Fruit fly (Drosophila melanogaster): ENCODE measurements around the gene Nup37.

The Nup37 gene

DNA sequence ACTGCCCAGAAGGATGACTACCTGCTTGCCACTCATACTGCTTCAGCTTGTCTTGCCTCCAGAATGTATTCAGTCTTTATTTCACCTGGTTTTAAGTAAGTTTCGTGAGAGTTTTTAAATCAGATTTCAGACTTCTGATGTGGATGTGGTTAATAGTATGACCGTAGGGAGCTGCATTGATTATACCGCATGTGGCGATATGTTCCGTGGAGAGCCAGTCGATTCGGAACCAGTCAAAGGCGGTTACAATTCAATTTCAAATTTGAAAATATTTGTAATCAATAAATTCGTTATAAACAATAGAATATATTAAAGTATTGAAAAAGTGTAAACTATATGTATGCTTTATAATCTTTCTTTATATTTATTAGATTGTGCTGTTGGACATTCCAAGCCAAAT is 12.1 kb upstream of the Nup37 start, which contains the start of gene Sil1:
TSS of gene Sil1 (minus strand) at position 168 of the 400 bp plus-strand sequence.
- TF ChIP-seq tj (GFP tag; optimal IDR thresholded peaks at IDR 0.05), result no peak
- no peak for TF ChIP-seq bab1 (GFP tag; optimal IDR thresholded peaks at IDR 0.05)
- no peak for TF ChIP-seq CG11617 (GFP tag; optimal IDR thresholded peaks at IDR 0.05)
- TF ChIP-seq Hr96 (GFP tag; optimal IDR thresholded peaks at IDR 0.05), result no peak
- TF ChIP-seq toe (GFP tag; optimal IDR thresholded peaks at IDR 0.05), result no peak
- TF ChIP-seq CG1620 (GFP tag; optimal IDR thresholded peaks at IDR 0.05), result no peak
- TF ChIP-seq cic (GFP tag; optimal IDR thresholded peaks at IDR 0.05), result no peak

DNA sequence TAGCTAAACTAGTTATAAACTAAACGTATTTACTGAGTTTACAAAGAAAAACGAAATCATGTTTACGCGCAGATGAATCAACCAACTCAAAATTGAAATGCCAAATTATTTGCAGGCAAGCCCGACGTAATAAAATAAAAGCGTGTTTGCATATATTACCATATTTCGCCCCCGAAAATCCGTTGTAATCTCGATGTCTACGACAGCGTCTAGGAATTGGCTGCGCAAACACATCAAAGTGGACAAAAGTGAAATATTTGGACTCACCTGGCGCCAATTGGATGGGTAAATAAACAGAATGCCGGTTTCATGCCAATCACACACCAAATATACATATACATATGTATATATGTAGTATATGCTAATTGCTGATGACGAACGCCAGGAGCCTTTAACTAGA is 11.3 kb upstream of the Nup37 start:
- TF ChIP-seq CG7045 (GFP tag; optimal IDR thresholded peaks at IDR 0.05) (no peak), CG33017 (tag; optimal IDR thresholded peaks at IDR 0.05) (no peak), bab1 (GFP tag; optimal IDR thresholded peaks at IDR 0.05) (no peak), CG7101 (tag; optimal IDR thresholded peaks at IDR 0.05) (no peak), tj (GFP tag; optimal IDR thresholded peaks at IDR 0.05) (no peak), toe (GFP tag; optimal IDR thresholded peaks at IDR 0.05) (no peak)

DNA sequence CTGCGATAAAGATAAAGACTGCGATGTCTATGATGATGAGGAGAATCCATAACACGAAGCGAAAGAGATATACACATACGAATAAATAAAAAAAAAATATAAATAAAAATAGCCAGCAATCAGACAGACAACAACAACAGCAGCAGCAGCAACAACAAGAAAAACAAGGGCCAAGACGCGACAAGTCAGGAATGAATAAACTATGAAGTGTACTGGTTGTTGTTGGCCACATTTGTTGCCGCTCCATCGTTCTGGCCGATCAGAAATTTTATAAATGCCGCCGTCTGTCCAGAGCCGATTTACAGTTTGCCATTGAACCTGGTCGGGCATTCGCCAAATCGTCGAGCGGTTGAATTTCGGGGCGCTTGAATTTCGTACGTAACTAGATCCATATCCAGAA is 10.1 kb upstream of the Nup37 start, which contains the start of gene Jhbp7:
TSS of gene Jhbp7 (plus strand) at position 301 of the 400 bp plus-strand sequence.
- TF ChIP-seq tj (GFP tag; optimal IDR thresholded peaks at IDR 0.05) (no peak), cnc (optimal IDR thresholded peaks at IDR 0.05) (no peak), Hr96 (GFP tag; optimal IDR thresholded peaks at IDR 0.05) (no peak), CG14711 (tag; optimal IDR thresholded peaks at IDR 0.05) (no peak)

DNA sequence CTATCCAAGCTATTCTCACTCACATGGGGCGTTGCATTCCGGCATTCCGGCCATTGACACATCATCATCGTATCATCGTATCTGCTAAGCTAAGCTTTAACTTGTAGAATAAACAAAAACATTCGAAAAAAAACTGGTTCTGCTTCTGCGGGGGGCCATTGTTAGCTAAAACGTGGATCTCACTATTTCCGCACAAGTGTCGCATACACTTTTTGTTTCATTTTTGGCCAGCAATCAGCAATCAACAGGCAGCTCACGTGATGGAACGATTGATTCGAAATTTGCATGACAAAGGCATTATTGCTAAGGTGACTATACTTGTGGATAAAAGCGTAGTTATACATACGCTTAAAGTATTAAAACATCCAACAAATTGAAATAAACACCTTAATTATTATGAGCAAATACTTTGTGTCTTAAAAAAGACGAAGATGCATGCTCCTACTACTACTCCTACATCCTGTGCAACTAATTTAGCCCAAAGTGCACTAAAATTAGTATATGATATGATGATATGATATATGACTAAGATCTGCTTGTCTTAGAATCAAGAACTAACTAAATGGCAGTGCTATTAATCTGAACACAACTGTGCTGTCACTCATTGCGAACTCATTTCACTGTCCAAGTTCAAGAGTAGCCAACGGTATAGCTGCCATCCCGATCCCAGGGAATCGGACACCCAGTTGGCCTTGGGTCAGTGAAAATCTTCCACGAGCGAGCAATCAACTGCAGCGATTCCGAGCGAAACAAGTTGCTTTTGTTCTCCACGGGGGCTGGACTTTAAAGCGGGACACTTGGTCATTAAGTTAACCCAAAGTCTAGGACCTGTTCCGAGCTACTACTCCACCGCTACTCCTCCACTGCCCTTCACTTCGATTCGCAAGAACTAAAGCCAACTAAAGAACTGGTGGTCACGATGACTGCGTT is 8.4 kb upstream of the Nup37 start:
- TF ChIP-seq kay (GFP tag; ENCODE audit: borderline replicate concordance) (no peak), toe (GFP tag; optimal IDR thresholded peaks at IDR 0.05) (no peak), Hr96 (GFP tag; optimal IDR thresholded peaks at IDR 0.05) (no peak), CG5204 (GFP tag; optimal IDR thresholded peaks at IDR 0.05) (no peak), pad (GFP tag; optimal IDR thresholded peaks at IDR 0.05) (no peak), CG12768 (GFP tag; optimal IDR thresholded peaks at IDR 0.05) (no peak), Mnt (GFP tag; optimal IDR thresholded peaks at IDR 0.05) (no peak), bab1 (GFP tag; optimal IDR thresholded peaks at IDR 0.05) (no peak), tj (GFP tag; optimal IDR thresholded peaks at IDR 0.05) (no peak), Crg-1 (GFP tag; optimal IDR thresholded peaks at IDR 0.05) (no peak), cic (GFP tag; optimal IDR thresholded peaks at IDR 0.05) (no peak), cnc (optimal IDR thresholded peaks at IDR 0.05) (no peak), ovo (GFP tag; optimal IDR thresholded peaks at IDR 0.05) (no peak), CG33017 (tag; optimal IDR thresholded peaks at IDR 0.05) (no peak), CG7045 (GFP tag; optimal IDR thresholded peaks at IDR 0.05) (no peak), CG1620 (GFP tag; optimal IDR thresholded peaks at IDR 0.05) (no peak), Clk (GFP tag; optimal IDR thresholded peaks at IDR 0.05) (no peak), CG14711 (tag; optimal IDR thresholded peaks at IDR 0.05) (no peak)

DNA sequence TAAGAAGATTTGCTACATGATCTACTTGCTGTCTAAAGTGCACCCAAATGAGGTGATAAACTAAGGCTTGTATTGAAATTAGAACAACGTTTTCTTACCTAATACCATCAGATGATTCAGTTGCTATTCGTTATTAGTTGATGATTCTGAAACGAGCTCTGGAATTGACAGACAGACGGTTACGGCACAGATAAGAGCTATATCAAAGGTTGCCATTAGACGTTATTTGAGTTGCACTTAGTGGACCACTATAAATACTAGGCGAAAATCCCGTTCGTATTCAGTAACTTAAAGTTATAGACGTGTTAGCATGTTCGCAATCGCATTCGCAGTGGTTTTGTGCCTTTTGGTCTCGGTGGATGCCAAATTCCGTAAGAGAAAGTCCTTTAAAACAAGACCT is 7.6 kb upstream of the Nup37 start, which contains the start of gene to:
TSS of gene to (plus strand) at position 301 of the 400 bp plus-strand sequence.
- TF ChIP-seq Crg-1 (GFP tag; optimal IDR thresholded peaks at IDR 0.05) (no peak), toe (GFP tag; optimal IDR thresholded peaks at IDR 0.05) (no peak), CG11617 (GFP tag; optimal IDR thresholded peaks at IDR 0.05) (no peak), CG12768 (GFP tag; optimal IDR thresholded peaks at IDR 0.05) (no peak), pad (GFP tag; optimal IDR thresholded peaks at IDR 0.05) (no peak), cic (GFP tag; optimal IDR thresholded peaks at IDR 0.05) (no peak), CG33017 (tag; optimal IDR thresholded peaks at IDR 0.05) (no peak), ovo (GFP tag; optimal IDR thresholded peaks at IDR 0.05) (no peak), Mnt (GFP tag; optimal IDR thresholded peaks at IDR 0.05) (no peak), CG14711 (tag; optimal IDR thresholded peaks at IDR 0.05) (no peak), CG1620 (GFP tag; optimal IDR thresholded peaks at IDR 0.05) (no peak), CG7045 (GFP tag; optimal IDR thresholded peaks at IDR 0.05) (no peak), CG7101 (tag; optimal IDR thresholded peaks at IDR 0.05) (no peak), tj (GFP tag; optimal IDR thresholded peaks at IDR 0.05) (no peak), kay (GFP tag; ENCODE audit: borderline replicate concordance) (no peak), Clk (GFP tag; optimal IDR thresholded peaks at IDR 0.05) (no peak), CG5204 (GFP tag; optimal IDR thresholded peaks at IDR 0.05) (no peak)

DNA sequence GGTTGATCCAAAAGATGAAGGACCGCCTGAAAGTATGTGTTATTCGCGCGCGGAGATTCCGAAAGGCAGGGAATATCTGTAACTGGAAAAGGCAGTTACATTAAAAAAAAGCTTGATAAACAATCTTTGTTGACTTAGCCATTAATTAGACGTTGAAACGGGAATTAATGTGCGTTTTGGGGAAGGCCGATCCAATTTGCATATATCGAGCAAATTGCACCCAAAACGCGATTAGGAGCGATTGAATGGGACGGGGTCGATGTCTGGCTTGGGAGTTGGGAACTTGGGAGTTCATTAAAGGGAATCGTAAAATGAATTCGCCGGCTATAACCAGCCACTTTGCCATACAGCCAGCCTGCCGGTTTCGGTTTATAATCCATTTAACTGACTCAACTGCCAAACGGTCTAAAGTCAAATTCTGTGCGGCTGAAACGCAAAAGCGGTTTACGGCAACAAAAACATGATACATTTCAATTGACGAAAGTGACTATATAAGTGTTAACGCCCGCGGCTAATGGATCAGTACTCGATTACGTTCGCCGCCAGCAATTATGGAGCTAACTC is 5.9 kb upstream of the Nup37 start, which contains the start of gene CG11854:
TSS of gene CG11854 (plus strand) at position 514 of the 564 bp plus-strand sequence.
- TF ChIP-seq ovo (GFP tag; optimal IDR thresholded peaks at IDR 0.05) (no peak), toe (GFP tag; optimal IDR thresholded peaks at IDR 0.05) (no peak), CG14711 (tag; optimal IDR thresholded peaks at IDR 0.05) (no peak)
